Worm (Caenorhabditis elegans): ENCODE data around the gene R04B3.1.

R04B3.1 gene

ce11 chrX:2471303-2471702 is at the start of gene R04B3.1:
R04B3.1 (minus strand) TSS chrX:2471403.
- TF ChIP-seq ets-4 (tag; optimal IDR thresholded peaks at IDR 0.05) = no peak
- no peak for TF ChIP-seq npax-4 (tag; optimal IDR thresholded peaks at IDR 0.05)

ce11 chrX:2520461-2520860 is 49.3 kb upstream of the R04B3.1 start:
- TF ChIP-seq ttx-3 (tag; optimal IDR thresholded peaks at IDR 0.05) (no peak), rnt-1 (tag; optimal IDR thresholded peaks at IDR 0.05) (peak; percentile 36), pros-1 (tag; optimal IDR thresholded peaks at IDR 0.05) (no peak), unc-42 (tag; optimal IDR thresholded peaks at IDR 0.05) (no peak), ceh-31 (tag; optimal IDR thresholded peaks at IDR 0.05) (no peak), unc-55 (GFP tag; optimal IDR thresholded peaks at IDR 0.05) (peak; percentile 43)

ce11 chrX:2516949-2517696 is 45.9 kb upstream of the R04B3.1 start:
- TF ChIP-seq eyg-1 (tag; optimal IDR thresholded peaks at IDR 0.05) = no peak
- TF ChIP-seq ref-2 (tag; optimal IDR thresholded peaks at IDR 0.05) = no peak
- TF ChIP-seq unc-42 (tag; optimal IDR thresholded peaks at IDR 0.05) = peak; percentile 60

ce11 chrX:2515224-2515623 is 44.0 kb upstream of the R04B3.1 start, which contains the start of gene syg-1:
syg-1 (minus strand) TSS chrX:2515324.
- TF ChIP-seq hlh-30 (tag; optimal IDR thresholded peaks at IDR 0.05; ENCODE audit: insufficient read depth) (no peak), nfya-1 (tag; optimal IDR thresholded peaks at IDR 0.05) (no peak), nhr-11 (tag; optimal IDR thresholded peaks at IDR 0.05) (no peak), ceh-19 (GFP tag; optimal IDR thresholded peaks at IDR 0.05) (no peak), ceh-22 (tag; optimal IDR thresholded peaks at IDR 0.05) (no peak), hlh-13 (GFP tag; optimal IDR thresholded peaks at IDR 0.05) (no peak), tbx-2 (tag; optimal IDR thresholded peaks at IDR 0.05) (no peak), sox-4 (tag; optimal IDR thresholded peaks at IDR 0.05) (no peak), elt-4 (tag; optimal IDR thresholded peaks at IDR 0.05) (no peak), ceh-6 (GFP tag; optimal IDR thresholded peaks at IDR 0.05) (no peak), ceh-31 (tag; optimal IDR thresholded peaks at IDR 0.05) (no peak), elt-2 (tag; optimal IDR thresholded peaks at IDR 0.05) (no peak), ref-2 (tag; optimal IDR thresholded peaks at IDR 0.05) (no peak), K02D7.2 (tag; optimal IDR thresholded peaks at IDR 0.05) (no peak), pha-2 (tag; optimal IDR thresholded peaks at IDR 0.05) (no peak), pax-1 (tag; optimal IDR thresholded peaks at IDR 0.05) (no peak), eyg-1 (tag; optimal IDR thresholded peaks at IDR 0.05) (no peak), Y22D7AL.16 (tag; optimal IDR thresholded peaks at IDR 0.05) (no peak), unc-55 (GFP tag; optimal IDR thresholded peaks at IDR 0.05) (no peak), mec-3 (tag; optimal IDR thresholded peaks at IDR 0.05; ENCODE audit: borderline replicate concordance) (no peak)

ce11 chrX:2513667-2514198 is 42.5 kb upstream of the R04B3.1 start:
- no peak for TF ChIP-seq tbx-7 (tag; optimal IDR thresholded peaks at IDR 0.05)
- TF ChIP-seq ceh-34 (tag; optimal IDR thresholded peaks at IDR 0.05) = no peak
- peak; percentile 27 for TF ChIP-seq unc-42 (tag; optimal IDR thresholded peaks at IDR 0.05)
- no peak for TF ChIP-seq ceh-19 (GFP tag; optimal IDR thresholded peaks at IDR 0.05)
- no peak for TF ChIP-seq syd-9 (tag; optimal IDR thresholded peaks at IDR 0.05)
- peak; percentile 68 for TF ChIP-seq unc-55 (GFP tag; optimal IDR thresholded peaks at IDR 0.05)
- TF ChIP-seq pax-1 (tag; optimal IDR thresholded peaks at IDR 0.05) = no peak
- TF ChIP-seq pat-9 (tag; optimal IDR thresholded peaks at IDR 0.05) = no peak
- no peak for TF ChIP-seq odd-2 (tag; optimal IDR thresholded peaks at IDR 0.05)
- TF ChIP-seq hlh-6 (tag; optimal IDR thresholded peaks at IDR 0.05) = no peak
- no peak for TF ChIP-seq Y22D7AL.16 (tag; optimal IDR thresholded peaks at IDR 0.05)
- no peak for TF ChIP-seq T23F11.4 (GFP tag; optimal IDR thresholded peaks at IDR 0.05)
